Worm (Caenorhabditis elegans) whole organism, L3 larva: Measurements from ENCODE around the gene pph-6.

Source experiments
- R02D3.7 ChIP-seq: fragments of 150-350 bp; optimal IDR thresholded peaks from 2 replicates; lab custom pipeline; 2014; ENCODE audit warnings: missing biosample characterization, missing genetic modification characterization
- ZK546.5 ChIP-seq: sonication (generic microtip); optimal IDR thresholded peaks from 2 replicates; lab custom pipeline; 2017; ENCODE audit warnings: missing biosample characterization, missing genetic modification characterization
- aly-2 ChIP-seq: fragments of 150-350 bp; optimal IDR thresholded peaks from 2 replicates; lab custom pipeline; 2014; ENCODE audit warnings: missing biosample characterization, missing genetic modification characterization
- ama-1 ChIP-seq: fragments of 150-350 bp; optimal IDR thresholded peaks from 2 replicates; lab custom pipeline; 2018
- ceh-16 ChIP-seq: sonication (generic microtip); optimal IDR thresholded peaks from 2 replicates; lab custom pipeline; 2017; ENCODE audit warnings: missing biosample characterization, missing genetic modification characterization
- ceh-28 ChIP-seq: fragments of 150-350 bp; optimal IDR thresholded peaks from 2 replicates; lab custom pipeline; 2014; ENCODE audit warnings: missing biosample characterization, missing genetic modification reagents, missing genetic modification characterization
- ceh-82 ChIP-seq: fragments of 150-350 bp; optimal IDR thresholded peaks from 2 replicates; lab custom pipeline; 2014; ENCODE audit warnings: missing biosample characterization, missing genetic modification characterization
- ceh-9 ChIP-seq: sonication (generic microtip); optimal IDR thresholded peaks from 2 replicates; lab custom pipeline; 2018; ENCODE audit warnings: missing biosample characterization, missing genetic modification characterization
- daf-12 ChIP-seq: fragments of 150-350 bp; optimal IDR thresholded peaks from 2 replicates; lab custom pipeline; 2014; ENCODE audit warnings: missing biosample characterization, missing genetic modification reagents, missing genetic modification characterization
- egl-27 ChIP-seq: sonication (generic microtip); optimal IDR thresholded peaks from 4 replicates; lab custom pipeline; 2017; ENCODE audit warnings: missing biosample characterization, missing genetic modification reagents, missing genetic modification characterization
- egl-5 ChIP-seq: fragments of 150-350 bp; optimal IDR thresholded peaks from 2 replicates; lab custom pipeline; 2017; ENCODE audit warnings: missing biosample characterization, missing genetic modification reagents, missing genetic modification characterization, inconsistent platforms
- elt-1 ChIP-seq: fragments of 150-350 bp; optimal IDR thresholded peaks from 2 replicates; lab custom pipeline; 2014; ENCODE audit warnings: missing biosample characterization, missing genetic modification characterization
- elt-2 ChIP-seq: sonication (generic microtip); optimal IDR thresholded peaks from 2 replicates; lab custom pipeline; 2016; ENCODE audit warnings: missing genetic modification reagents, mild to moderate bottlenecking, missing genetic modification characterization, missing compliant biosample characterization
- elt-3 ChIP-seq, 3 experiments: fragments of 150-350 bp in 1 of 3; sonication (generic microtip) in 2 of 3; optimal IDR thresholded peaks; 2 replicates in 2 of 3; 4 replicates in 1 of 3; lab custom pipeline; 2014 to 2017; ENCODE audit warnings: missing biosample characterization in 3 of 3, missing genetic modification characterization in 3 of 3
- eor-1 ChIP-seq, 2 experiments: fragments of 150-350 bp; optimal IDR thresholded peaks; 2 replicates each; lab custom pipeline; 2014 to 2018; ENCODE audit warnings: missing biosample characterization in 2 of 2, missing genetic modification characterization in 2 of 2
- fkh-10 ChIP-seq: sonication (generic microtip); optimal IDR thresholded peaks from 2 replicates; lab custom pipeline; 2017; ENCODE audit warnings: missing biosample characterization, missing genetic modification reagents, missing genetic modification characterization
- fkh-2 ChIP-seq: fragments of 150-350 bp; optimal IDR thresholded peaks from 2 replicates; lab custom pipeline; 2014; ENCODE audit warnings: missing biosample characterization, missing genetic modification reagents, missing genetic modification characterization
- fos-1 ChIP-seq: fragments of 150-350 bp; optimal IDR thresholded peaks from 2 replicates; lab custom pipeline; 2014; ENCODE audit warnings: missing biosample characterization, missing genetic modification characterization
- hmg-11 ChIP-seq: sonication (generic microtip); optimal IDR thresholded peaks from 2 replicates; lab custom pipeline; 2016; ENCODE audit warnings: missing genetic modification characterization, missing compliant biosample characterization
- jun-1 ChIP-seq: fragments of 150-350 bp; optimal IDR thresholded peaks from 2 replicates; lab custom pipeline; 2014; ENCODE audit warnings: missing biosample characterization, missing genetic modification reagents, missing genetic modification characterization
- lin-15B ChIP-seq: fragments of 150-350 bp; optimal IDR thresholded peaks from 2 replicates; lab custom pipeline; 2014; ENCODE audit warnings: missing biosample characterization, missing genetic modification characterization
- lin-39 ChIP-seq: fragments of 150-350 bp; optimal IDR thresholded peaks from 2 replicates; lab custom pipeline; 2018; ENCODE audit warnings: missing biosample characterization, missing genetic modification reagents, missing genetic modification characterization
- lsy-12 ChIP-seq: sonication (generic microtip); optimal IDR thresholded peaks from 2 replicates; lab custom pipeline; 2016; ENCODE audit warnings: mild to moderate bottlenecking, missing genetic modification characterization, missing compliant biosample characterization
- mdl-1 ChIP-seq: fragments of 150-350 bp; optimal IDR thresholded peaks from 2 replicates; lab custom pipeline; 2014; ENCODE audit warnings: missing biosample characterization, missing genetic modification characterization
- mml-1 ChIP-seq: fragments of 150-350 bp; sonication (generic microtip); optimal IDR thresholded peaks from 3 replicates; lab custom pipeline; 2014; ENCODE audit warnings: missing biosample characterization, missing genetic modification characterization
- nfya-1 ChIP-seq: sonication (generic microtip); optimal IDR thresholded peaks from 2 replicates; lab custom pipeline; 2017; ENCODE audit warnings: missing genetic modification characterization, mild to moderate bottlenecking, missing compliant biosample characterization, antibody characterized with exemption, moderate library complexity; ENCODE audit not compliant: insufficient read depth
- nhr-11 ChIP-seq: fragments of 150-350 bp; optimal IDR thresholded peaks from 2 replicates; lab custom pipeline; 2014; ENCODE audit warnings: missing biosample characterization, missing genetic modification characterization
- nhr-12 ChIP-seq: fragments of 150-350 bp; optimal IDR thresholded peaks from 2 replicates; lab custom pipeline; 2014; ENCODE audit warnings: missing biosample characterization, missing genetic modification characterization
- nhr-23 ChIP-seq: fragments of 150-350 bp; optimal IDR thresholded peaks from 2 replicates; lab custom pipeline; 2014; ENCODE audit warnings: missing biosample characterization, missing genetic modification reagents, missing genetic modification characterization
- nhr-237 ChIP-seq: fragments of 150-350 bp; optimal IDR thresholded peaks from 2 replicates; lab custom pipeline; 2014; ENCODE audit warnings: missing biosample characterization, missing genetic modification characterization
- nhr-25 ChIP-seq: sonication (generic microtip); optimal IDR thresholded peaks from 2 replicates; lab custom pipeline; 2017; ENCODE audit warnings: missing biosample characterization, missing genetic modification characterization
- nhr-28 ChIP-seq: fragments of 150-350 bp; optimal IDR thresholded peaks from 2 replicates; lab custom pipeline; 2014; ENCODE audit warnings: missing biosample characterization, missing genetic modification characterization
- nhr-43 ChIP-seq: sonication (generic microtip); optimal IDR thresholded peaks from 2 replicates; lab custom pipeline; 2016; ENCODE audit warnings: mild to moderate bottlenecking, missing genetic modification characterization, missing compliant biosample characterization; ENCODE audit not compliant: poor library complexity, severe bottlenecking
- nhr-67 ChIP-seq: fragments of 150-350 bp; optimal IDR thresholded peaks from 2 replicates; lab custom pipeline; 2014; ENCODE audit warnings: missing biosample characterization, missing genetic modification characterization
- nhr-76 ChIP-seq: fragments of 150-350 bp; sonication (generic microtip); optimal IDR thresholded peaks from 5 replicates; lab custom pipeline; 2014; ENCODE audit warnings: missing biosample characterization, missing genetic modification characterization
- nhr-77 ChIP-seq: fragments of 150-350 bp; optimal IDR thresholded peaks from 2 replicates; lab custom pipeline; 2014; ENCODE audit warnings: missing biosample characterization, missing genetic modification characterization
- pha-4 ChIP-seq: fragments of 150-350 bp; optimal IDR thresholded peaks from 2 replicates; lab custom pipeline; 2014; ENCODE audit warnings: missing biosample characterization, missing genetic modification reagents, missing genetic modification characterization
- pqm-1 ChIP-seq: fragments of 150-350 bp; optimal IDR thresholded peaks from 2 replicates; lab custom pipeline; 2017; ENCODE audit warnings: missing biosample characterization, missing genetic modification characterization, inconsistent platforms
- sea-2 ChIP-seq: fragments of 150-350 bp; sonication (generic microtip); optimal IDR thresholded peaks from 4 replicates; lab custom pipeline; 2014; ENCODE audit warnings: missing biosample characterization, missing genetic modification reagents, missing genetic modification characterization
- skn-1 ChIP-seq: fragments of 150-350 bp; optimal IDR thresholded peaks from 2 replicates; lab custom pipeline; 2014; ENCODE audit warnings: missing biosample characterization, missing genetic modification characterization
- snpc-4 ChIP-seq: fragments of 150-350 bp; optimal IDR thresholded peaks from 2 replicates; lab custom pipeline; 2014; ENCODE audit warnings: missing biosample characterization, missing genetic modification characterization
- tbx-2 ChIP-seq: sonication (generic microtip); optimal IDR thresholded peaks from 2 replicates; lab custom pipeline; 2016; ENCODE audit warnings: mild to moderate bottlenecking, missing genetic modification characterization, missing compliant biosample characterization
- unc-39 ChIP-seq: sonication (generic microtip); optimal IDR thresholded peaks from 4 replicates; lab custom pipeline; 2017; ENCODE audit warnings: missing biosample characterization, missing genetic modification characterization
- unc-62 ChIP-seq: fragments of 150-350 bp; sonication (generic microtip); optimal IDR thresholded peaks from 4 replicates; lab custom pipeline; 2014; ENCODE audit warnings: missing biosample characterization, missing genetic modification reagents, missing genetic modification characterization
- zag-1 ChIP-seq: fragments of 150-350 bp; optimal IDR thresholded peaks from 2 replicates; lab custom pipeline; 2014; ENCODE audit warnings: missing biosample characterization, missing genetic modification characterization
- ztf-11 ChIP-seq: fragments of 150-350 bp; optimal IDR thresholded peaks from 2 replicates; lab custom pipeline; 2014; ENCODE audit warnings: missing biosample characterization, missing genetic modification characterization
- ztf-4 ChIP-seq: fragments of 150-350 bp; optimal IDR thresholded peaks from 2 replicates; lab custom pipeline; 2014; ENCODE audit warnings: missing biosample characterization, missing genetic modification characterization

pph-6 gene

ce11 chrIII:3456226-3456625 lies 5.3 kb upstream of the pph-6 start (continued):
- TF ChIP-seq elt-2 (peak; percentile 88), unc-39 (peak; percentile 13), hmg-11 (tag; lab: Kevin White, UChicago) (peak; percentile 85), lin-15B (tag; lab: Kevin White, UChicago) (peak; percentile 99), egl-5 (tag; lab: Kevin White, UChicago) (peak; percentile 93), ztf-4 (tag; lab: Kevin White, UChicago) (peak; percentile 89), elt-1 (tag; lab: Kevin White, UChicago) (peak; percentile 79), daf-12 (peak; percentile 38), sea-2 (GFP tag; lab: Kevin White, UChicago) (no peak), elt-3 (tag; optimal IDR thresholded peaks at IDR 0.05; lab: Kevin White, UChicago) (peak; percentile 66 to 95 (median 75)), aly-2 (tag; lab: Kevin White, UChicago) (peak; percentile 67), nhr-43 (tag; lab: Kevin White, UChicago) (peak; percentile 97), ceh-16 (tag; lab: Kevin White, UChicago) (no peak), nhr-67 (no peak), nhr-77 (tag; lab: Kevin White, UChicago) (peak; percentile 83)

DNA sequence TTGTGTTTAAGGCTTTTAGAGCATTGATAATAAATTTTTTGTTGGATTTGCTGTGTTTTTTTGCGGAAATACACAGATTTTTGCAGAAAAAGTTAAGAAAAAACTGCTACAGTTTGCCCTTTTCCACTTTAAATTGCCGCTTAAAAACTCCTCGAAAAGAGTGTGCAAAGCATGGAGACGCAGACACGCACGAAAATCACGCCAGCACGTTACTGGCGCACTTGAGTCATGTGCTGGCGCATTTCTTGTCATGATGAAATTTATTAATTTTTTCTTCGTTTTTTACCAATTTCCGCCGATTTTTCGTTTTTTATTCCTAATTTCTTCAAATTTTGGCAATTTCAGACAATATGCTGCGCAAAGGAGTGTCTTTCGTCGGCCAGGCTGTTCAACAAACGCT lies 1.4 kb upstream of the pph-6 start, which contains the start of gene C34C12.8:
C34C12.8 (plus strand) TSS at position 346 of the 400 bp plus-strand sequence.
- peak; percentile 95 for TF ChIP-seq pha-4
- TF ChIP-seq fkh-10 (GFP tag; lab: Kevin White, UChicago): peak; percentile 89
- no peak for TF ChIP-seq mml-1 (tag; lab: Kevin White, UChicago)
- TF ChIP-seq elt-1 (tag; lab: Kevin White, UChicago): peak; percentile 31
- peak; percentile 80 for TF ChIP-seq lin-39
- peak; percentile 91 for TF ChIP-seq lsy-12
- peak; percentile 1 for TF ChIP-seq pqm-1 (tag; lab: Kevin White, UChicago)
- no peak for TF ChIP-seq nhr-28 (tag; lab: Kevin White, UChicago)
- peak; percentile 94 for TF ChIP-seq nhr-25 (tag; lab: Kevin White, UChicago)
- no peak for TF ChIP-seq daf-12
- peak; percentile 98 for TF ChIP-seq nhr-23 (tag; lab: Kevin White, UChicago)
- TF ChIP-seq R02D3.7 (tag; lab: Kevin White, UChicago): peak; percentile 89
- no peak for TF ChIP-seq sea-2 (GFP tag; lab: Kevin White, UChicago)
- TF ChIP-seq aly-2 (tag; lab: Kevin White, UChicago): no peak
- no peak for TF ChIP-seq fos-1
- peak; percentile 37 for TF ChIP-seq zag-1 (tag; lab: Kevin White, UChicago)
- TF ChIP-seq nhr-67: no peak
- no peak for TF ChIP-seq ceh-16 (tag; lab: Kevin White, UChicago)
- TF ChIP-seq ceh-9 (tag; lab: Kevin White, UChicago): no peak
- TF ChIP-seq nhr-76: peak; percentile 70
- peak; percentile 93 for TF ChIP-seq jun-1
- TF ChIP-seq nhr-237 (tag; lab: Kevin White, UChicago): no peak
- no peak for TF ChIP-seq elt-3 (tag; optimal IDR thresholded peaks at IDR 0.05; lab: Kevin White, UChicago)
- TF ChIP-seq mdl-1: no peak
- TF ChIP-seq nhr-11 (tag; lab: Kevin White, UChicago): peak; percentile 57
- peak; percentile 83 for TF ChIP-seq nhr-77 (tag; lab: Kevin White, UChicago)
- peak; percentile 6 for TF ChIP-seq unc-62 (GFP tag; lab: Kevin White, UChicago)
- peak; percentile 71 for TF ChIP-seq skn-1 (tag; lab: Kevin White, UChicago)
- peak; percentile 28 for TF ChIP-seq ztf-4 (tag; lab: Kevin White, UChicago)
- peak; percentile 97 for TF ChIP-seq lin-15B (tag; lab: Kevin White, UChicago)
- peak; percentile 89 for TF ChIP-seq hmg-11 (tag; lab: Kevin White, UChicago)
- peak; percentile 20 for TF ChIP-seq ZK546.5 (tag; lab: Kevin White, UChicago)
- no peak for TF ChIP-seq unc-39
- peak; percentile 66 for TF ChIP-seq egl-5 (tag; lab: Kevin White, UChicago)
- peak; percentile 53 for TF ChIP-seq egl-27 (tag; lab: Kevin White, UChicago)
- TF ChIP-seq elt-2: peak; percentile 66
- peak; percentile 87 for TF ChIP-seq ceh-28 (tag; lab: Kevin White, UChicago)
- peak; percentile 86 for TF ChIP-seq snpc-4
- peak in 1 of 2 experiments; percentile 30 for TF ChIP-seq eor-1 (tag; optimal IDR thresholded peaks at IDR 0.05; lab: Kevin White, UChicago)
- TF ChIP-seq nhr-12 (tag; lab: Kevin White, UChicago): no peak
- TF ChIP-seq nfya-1 (tag; lab: Kevin White, UChicago): peak; percentile 95
- TF ChIP-seq ztf-11 (tag; lab: Kevin White, UChicago): no peak
- peak; percentile 83 for TF ChIP-seq ceh-82 (tag; lab: Kevin White, UChicago)
- TF ChIP-seq ama-1 (lab: Kevin White, UChicago): peak; percentile 62
- TF ChIP-seq fkh-2 (tag; lab: Kevin White, UChicago): no peak
- TF ChIP-seq nhr-43 (tag; lab: Kevin White, UChicago): peak; percentile 94
- peak; percentile 93 for TF ChIP-seq tbx-2 (tag; lab: Kevin White, UChicago)
